Worm (Caenorhabditis elegans) whole organism, dauer: ENCODE results near the gene prp-9.

Experiments
- unc-62 ChIP-seq: sonication (generic microtip); optimal IDR thresholded peaks from 2 replicates; lab custom pipeline; 2017; ENCODE audit warnings: missing biosample characterization, missing genetic modification reagents, missing genetic modification characterization

prp-9 gene

ce11 chrII:8540412-8540811, 15.2 kb upstream of the prp-9 start, which contains the start of gene pqn-73:
Gene pqn-73 (plus strand): TSS chrII:8540712.
- no peak for TF ChIP-seq unc-62 (GFP tag; lab: Kevin White, UChicago)

- TF ChIP-seq unc-62 (GFP tag; lab: Kevin White, UChicago) = no peak
Measured at ce11 chrII:8536060-8536459, 10.9 kb upstream of the prp-9 start, which contains the start of gene W01C9.2. Gene W01C9.2 (plus strand): TSS chrII:8536360.

ce11 chrII:8532015-8532414, 6.8 kb upstream of the prp-9 start:
- no peak for TF ChIP-seq unc-62 (GFP tag; lab: Kevin White, UChicago)

- no peak for TF ChIP-seq unc-62 (GFP tag; lab: Kevin White, UChicago)
Measured at ce11 chrII:8531181-8531759, 6.1 kb upstream of the prp-9 start, which contains the start of gene gldi-7. Gene gldi-7 (minus strand): TSS chrII:8531222.

ce11 chrII:8529176-8529698, 4.0 kb upstream of the prp-9 start:
- no peak for TF ChIP-seq unc-62 (GFP tag; lab: Kevin White, UChicago)

ce11 chrII:8520625-8521024, 4.6 kb downstream of the prp-9 start, which contains the start of gene cht-2:
Gene cht-2 (plus strand): TSS chrII:8520925.
- no peak for TF ChIP-seq unc-62 (GFP tag; lab: Kevin White, UChicago)

- no peak for TF ChIP-seq unc-62 (GFP tag; lab: Kevin White, UChicago)
Measured at ce11 chrII:8518210-8518609, 7.0 kb downstream of the prp-9 start, which contains the start of gene T13H5.8. Gene T13H5.8 (plus strand): TSS chrII:8518510.

- no peak for TF ChIP-seq unc-62 (GFP tag; lab: Kevin White, UChicago)
Measured at ce11 chrII:8516783-8517182, 8.4 kb downstream of the prp-9 start, which contains the start of gene rnh-2. Gene rnh-2 (plus strand): TSS chrII:8517150.

- no peak for TF ChIP-seq unc-62 (GFP tag; lab: Kevin White, UChicago)
Measured at ce11 chrII:8515521-8515920, 9.7 kb downstream of the prp-9 start.

- no peak for TF ChIP-seq unc-62 (GFP tag; lab: Kevin White, UChicago)
Measured at ce11 chrII:8514729-8515128, 10.5 kb downstream of the prp-9 start, which contains the start of gene ctg-2. Gene ctg-2 (plus strand): TSS chrII:8515054.

ce11 chrII:8508956-8509355, 16.2 kb downstream of the prp-9 start, which contains the start of gene T13H5.1:
Gene T13H5.1 (minus strand): TSS chrII:8509056.
- no peak for TF ChIP-seq unc-62 (GFP tag; lab: Kevin White, UChicago)

ce11 chrII:8506759-8507158, 18.4 kb downstream of the prp-9 start:
- no peak for TF ChIP-seq unc-62 (GFP tag; lab: Kevin White, UChicago)

ce11 chrII:8504074-8504724, 21.0 kb downstream of the prp-9 start:
- no peak for TF ChIP-seq unc-62 (GFP tag; lab: Kevin White, UChicago)

ce11 chrII:8499021-8499420, 26.2 kb downstream of the prp-9 start:
- no peak for TF ChIP-seq unc-62 (GFP tag; lab: Kevin White, UChicago)

ce11 chrII:8498173-8498572, 27.0 kb downstream of the prp-9 start:
- no peak for TF ChIP-seq unc-62 (GFP tag; lab: Kevin White, UChicago)

ce11 chrII:8496184-8496583, 29.0 kb downstream of the prp-9 start:
- no peak for TF ChIP-seq unc-62 (GFP tag; lab: Kevin White, UChicago)
